Worm (Caenorhabditis elegans) whole organism, mixed stage, embryonic: ENCODE measurements around the gene F10E7.11.

Experiments
- M03D4.4 ChIP-seq: sonication (generic microtip); optimal IDR thresholded peaks from 2 replicates; lab custom pipeline; 2017; ENCODE audit warnings: mild to moderate bottlenecking, missing genetic modification characterization, missing compliant biosample characterization
- bed-3 ChIP-seq: fragments of 200-800 bp; sonication (Bioruptor generic); optimal IDR thresholded peaks from 3 replicates; lab custom pipeline; 2018; ENCODE audit warnings: mild to moderate bottlenecking, missing genetic modification characterization, moderate library complexity, missing compliant biosample characterization
- blmp-1 ChIP-seq: fragments of 150-350 bp; optimal IDR thresholded peaks from 2 replicates; lab custom pipeline; 2014; ENCODE audit warnings: missing biosample characterization, missing genetic modification characterization
- ceh-39 ChIP-seq: fragments of 150-350 bp; optimal IDR thresholded peaks from 2 replicates; lab custom pipeline; 2014; ENCODE audit warnings: missing biosample characterization, missing genetic modification characterization
- ceh-43 ChIP-seq: fragments of 200-800 bp; sonication (Bioruptor generic); optimal IDR thresholded peaks from 2 replicates; lab custom pipeline; 2018; ENCODE audit warnings: mild to moderate bottlenecking, missing genetic modification characterization, moderate library complexity, missing compliant biosample characterization
- ceh-83 ChIP-seq: fragments of 200-800 bp; sonication (Bioruptor generic); optimal IDR thresholded peaks from 2 replicates; lab custom pipeline; 2018; ENCODE audit warnings: mild to moderate bottlenecking, missing genetic modification characterization, missing compliant biosample characterization
- ces-1 ChIP-seq: fragments of 150-350 bp; optimal IDR thresholded peaks from 2 replicates; lab custom pipeline; 2014; ENCODE audit warnings: missing biosample characterization, missing genetic modification reagents, missing genetic modification characterization
- cnd-1 ChIP-seq: fragments of 200-800 bp; sonication (Bioruptor generic); optimal IDR thresholded peaks from 2 replicates; lab custom pipeline; 2018; ENCODE audit warnings: mild to moderate bottlenecking, missing genetic modification characterization, missing compliant biosample characterization
- drap-1 ChIP-seq: fragments of 200-800 bp; sonication (Bioruptor generic); optimal IDR thresholded peaks from 3 replicates; lab custom pipeline; 2018; ENCODE audit warnings: mild to moderate bottlenecking, missing genetic modification characterization, missing compliant biosample characterization
- elt-3 ChIP-seq: fragments of 150-350 bp; optimal IDR thresholded peaks from 2 replicates; lab custom pipeline; 2014; ENCODE audit warnings: missing biosample characterization, missing genetic modification characterization
- ham-2 ChIP-seq: fragments of 200-800 bp; sonication (Bioruptor generic); optimal IDR thresholded peaks from 2 replicates; lab custom pipeline; 2018; ENCODE audit warnings: mild to moderate bottlenecking, missing genetic modification characterization, missing compliant biosample characterization
- lin-13 ChIP-seq: fragments of 150-350 bp; optimal IDR thresholded peaks from 2 replicates; lab custom pipeline; 2014; ENCODE audit warnings: missing biosample characterization, missing genetic modification characterization
- lin-32 ChIP-seq: fragments of 200-800 bp; sonication (Bioruptor generic); optimal IDR thresholded peaks from 2 replicates; lab custom pipeline; 2018; ENCODE audit warnings: mild to moderate bottlenecking, missing genetic modification characterization, missing compliant biosample characterization
- lsy-2 ChIP-seq: fragments of 150-350 bp; optimal IDR thresholded peaks from 2 replicates; lab custom pipeline; 2014; ENCODE audit warnings: missing biosample characterization, missing genetic modification characterization
- mab-5 ChIP-seq: fragments of 150-350 bp; optimal IDR thresholded peaks from 2 replicates; lab custom pipeline; 2014; ENCODE audit warnings: missing biosample characterization, missing genetic modification characterization
- mep-1 ChIP-seq: fragments of 150-350 bp; optimal IDR thresholded peaks from 2 replicates; lab custom pipeline; 2017; ENCODE audit warnings: missing biosample characterization, missing genetic modification reagents, missing genetic modification characterization, inconsistent platforms
- mls-2 ChIP-seq: sonication (generic microtip); optimal IDR thresholded peaks from 2 replicates; lab custom pipeline; 2016; ENCODE audit warnings: mild to moderate bottlenecking, missing genetic modification characterization, moderate library complexity, missing compliant biosample characterization
- nhr-12 ChIP-seq: fragments of 150-350 bp; optimal IDR thresholded peaks from 2 replicates; lab custom pipeline; 2014; ENCODE audit warnings: missing biosample characterization, missing genetic modification characterization
- nhr-2 ChIP-seq: fragments of 150-350 bp; optimal IDR thresholded peaks from 2 replicates; lab custom pipeline; 2014; ENCODE audit warnings: missing biosample characterization, missing genetic modification characterization
- nhr-237 ChIP-seq: fragments of 150-350 bp; optimal IDR thresholded peaks from 2 replicates; lab custom pipeline; 2014; ENCODE audit warnings: missing biosample characterization, missing genetic modification characterization
- nhr-28 ChIP-seq: fragments of 150-350 bp; optimal IDR thresholded peaks from 2 replicates; lab custom pipeline; 2014; ENCODE audit warnings: missing biosample characterization, missing genetic modification characterization
- nhr-76 ChIP-seq: sonication (generic microtip); optimal IDR thresholded peaks from 2 replicates; lab custom pipeline; 2017; ENCODE audit warnings: missing biosample characterization, missing genetic modification characterization
- pha-4 ChIP-seq: fragments of 150-350 bp; optimal IDR thresholded peaks from 2 replicates; lab custom pipeline; 2018; ENCODE audit warnings: missing biosample characterization, missing genetic modification reagents, missing genetic modification characterization
- sem-2 ChIP-seq: fragments of 200-800 bp; sonication (Bioruptor generic); optimal IDR thresholded peaks from 2 replicates; lab custom pipeline; 2018; ENCODE audit warnings: mild to moderate bottlenecking, missing genetic modification characterization, missing compliant biosample characterization
- snpc-4 ChIP-seq: fragments of 150-350 bp; optimal IDR thresholded peaks from 2 replicates; lab custom pipeline; 2014; ENCODE audit warnings: missing biosample characterization, missing genetic modification characterization
- sptf-1 ChIP-seq: sonication (generic microtip); optimal IDR thresholded peaks from 2 replicates; lab custom pipeline; 2017; ENCODE audit warnings: mild to moderate bottlenecking, missing genetic modification characterization, moderate library complexity, missing compliant biosample characterization
- tbx-8 ChIP-seq: fragments of 200-800 bp; sonication (Bioruptor generic); optimal IDR thresholded peaks from 2 replicates; lab custom pipeline; 2018; ENCODE audit warnings: mild to moderate bottlenecking, missing genetic modification characterization, moderate library complexity, missing compliant biosample characterization
- unc-39 ChIP-seq: fragments of 150-350 bp; optimal IDR thresholded peaks from 2 replicates; lab custom pipeline; 2014; ENCODE audit warnings: missing biosample characterization, missing genetic modification characterization
- unc-62 ChIP-seq: fragments of 150-350 bp; optimal IDR thresholded peaks from 2 replicates; lab custom pipeline; 2014; ENCODE audit warnings: missing biosample characterization, missing genetic modification reagents, missing genetic modification characterization

F10E7.11 gene

ce11 chrII:7073537-7073913 lies 49.2 kb downstream of the F10E7.11 start, which contains the start of gene kat-1:
kat-1 (plus strand) TSS chrII:7073814.
- TF ChIP-seq drap-1 (GFP tag; lab: Kevin White, UChicago): no peak
- no peak for TF ChIP-seq lin-13 (tag; lab: Kevin White, UChicago)
- no peak for TF ChIP-seq cnd-1 (tag; lab: Kevin White, UChicago)
- no peak for TF ChIP-seq unc-62 (GFP tag; lab: Kevin White, UChicago)
- no peak for TF ChIP-seq nhr-76 (tag; lab: Kevin White, UChicago)
- TF ChIP-seq blmp-1 (tag; lab: Kevin White, UChicago): no peak
- no peak for TF ChIP-seq pha-4 (tag; lab: Kevin White, UChicago)
- TF ChIP-seq nhr-28: no peak
- TF ChIP-seq mep-1 (tag; lab: Kevin White, UChicago): no peak
- TF ChIP-seq lin-32 (GFP tag; lab: Kevin White, UChicago): no peak
- TF ChIP-seq bed-3 (GFP tag; lab: Kevin White, UChicago): no peak
- TF ChIP-seq mab-5 (tag; lab: Kevin White, UChicago): no peak
- no peak for TF ChIP-seq M03D4.4 (tag; lab: Kevin White, UChicago)
- no peak for TF ChIP-seq ham-2 (GFP tag; lab: Kevin White, UChicago)
- no peak for TF ChIP-seq ceh-43
- no peak for TF ChIP-seq nhr-12 (tag; lab: Kevin White, UChicago)
- no peak for TF ChIP-seq tbx-8
- no peak for TF ChIP-seq ceh-83 (GFP tag; lab: Kevin White, UChicago)
- TF ChIP-seq, all 35 proteins: peak for 0

- TF ChIP-seq lsy-2 (tag; lab: Kevin White, UChicago): peak; percentile 80
- TF ChIP-seq ces-1 (GFP tag; lab: Kevin White, UChicago): peak; percentile 95
- peak; percentile 63 for TF ChIP-seq mep-1 (tag; lab: Kevin White, UChicago)
- no peak for TF ChIP-seq nhr-2 (tag; lab: Kevin White, UChicago)
- TF ChIP-seq lin-13 (tag; lab: Kevin White, UChicago): peak; percentile 4
- peak; percentile 76 for TF ChIP-seq nhr-237 (tag; lab: Kevin White, UChicago)
- no peak for TF ChIP-seq sem-2 (GFP tag; lab: Kevin White, UChicago)
- peak; percentile 68 for TF ChIP-seq sptf-1 (tag; lab: Kevin White, UChicago)
- peak; percentile 30 for TF ChIP-seq cnd-1 (tag; lab: Kevin White, UChicago)
- no peak for TF ChIP-seq elt-3 (tag; lab: Kevin White, UChicago)
These were observed 49.8 kb downstream of the F10E7.11 start for ce11 chrII:7072590-7073536.

ce11 chrII:7072315-7072589 lies 50.4 kb downstream of the F10E7.11 start, which contains the start of gene kars-1:
kars-1 (minus strand) TSS chrII:7072415.
- no peak for TF ChIP-seq ham-2 (GFP tag; lab: Kevin White, UChicago)
- no peak for TF ChIP-seq pha-4 (tag; lab: Kevin White, UChicago)
- no peak for TF ChIP-seq mls-2 (tag; lab: Kevin White, UChicago)
- no peak for TF ChIP-seq snpc-4 (tag; lab: Kevin White, UChicago)
- TF ChIP-seq unc-39 (tag; lab: Kevin White, UChicago): no peak
- no peak for TF ChIP-seq nhr-237 (tag; lab: Kevin White, UChicago)
- no peak for TF ChIP-seq ceh-39 (tag; lab: Kevin White, UChicago)
- TF ChIP-seq nhr-12 (tag; lab: Kevin White, UChicago): no peak
